Fruit fly (Drosophila melanogaster) whole organism, larva: ENCODE data around the gene CG3792.

ENCODE experiments used
- noc ChIP-seq: fragments of 200-800 bp; sonication (Bioruptor generic); optimal IDR thresholded peaks from 3 replicates; lab custom pipeline; 2019; ENCODE audit warnings: missing biosample characterization, mild to moderate bottlenecking, missing genetic modification characterization, moderate library complexity

CG3792 gene

DNA sequence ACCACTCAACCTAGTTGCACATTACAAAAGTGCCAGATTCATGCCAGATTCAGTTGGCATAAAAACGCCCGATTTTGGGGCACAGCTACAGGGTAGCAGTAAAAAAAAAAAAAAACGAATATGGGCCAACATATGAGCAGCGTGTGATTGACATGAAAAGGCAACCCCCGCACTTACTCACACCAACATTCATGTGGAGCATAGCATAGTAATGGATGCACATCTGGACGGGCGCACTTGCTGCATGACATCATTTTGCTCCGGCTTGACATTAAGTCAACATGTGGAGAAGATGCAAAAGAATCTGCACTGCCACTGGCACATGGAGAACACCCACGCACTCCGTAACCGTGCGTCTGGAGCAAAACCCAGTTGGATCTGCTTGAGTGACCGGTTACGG, 45.5 kb downstream of the CG3792 start:
- TF ChIP-seq noc (tag; lab: Kevin White, UChicago): no peak

DNA sequence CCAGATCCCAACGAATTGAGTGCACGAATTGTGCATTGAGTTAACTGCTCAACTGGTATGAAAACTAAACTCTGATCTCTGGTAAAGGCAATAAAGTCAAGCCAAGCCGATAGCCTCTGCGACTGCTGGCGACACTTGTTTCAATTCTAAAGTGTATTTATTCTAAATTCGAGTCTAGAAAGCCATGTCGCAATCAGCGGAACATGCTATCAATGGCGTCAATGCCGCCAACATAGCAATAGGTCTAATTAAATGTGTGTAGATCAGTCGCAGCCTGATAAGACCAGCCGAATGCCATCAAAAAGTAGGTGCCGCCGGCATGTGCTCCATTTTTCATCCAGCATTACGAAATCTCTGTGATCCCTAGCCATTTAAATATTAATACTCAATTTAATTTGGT, 48.4 kb downstream of the CG3792 start:
- TF ChIP-seq noc (tag; lab: Kevin White, UChicago): peak; percentile 74

DNA sequence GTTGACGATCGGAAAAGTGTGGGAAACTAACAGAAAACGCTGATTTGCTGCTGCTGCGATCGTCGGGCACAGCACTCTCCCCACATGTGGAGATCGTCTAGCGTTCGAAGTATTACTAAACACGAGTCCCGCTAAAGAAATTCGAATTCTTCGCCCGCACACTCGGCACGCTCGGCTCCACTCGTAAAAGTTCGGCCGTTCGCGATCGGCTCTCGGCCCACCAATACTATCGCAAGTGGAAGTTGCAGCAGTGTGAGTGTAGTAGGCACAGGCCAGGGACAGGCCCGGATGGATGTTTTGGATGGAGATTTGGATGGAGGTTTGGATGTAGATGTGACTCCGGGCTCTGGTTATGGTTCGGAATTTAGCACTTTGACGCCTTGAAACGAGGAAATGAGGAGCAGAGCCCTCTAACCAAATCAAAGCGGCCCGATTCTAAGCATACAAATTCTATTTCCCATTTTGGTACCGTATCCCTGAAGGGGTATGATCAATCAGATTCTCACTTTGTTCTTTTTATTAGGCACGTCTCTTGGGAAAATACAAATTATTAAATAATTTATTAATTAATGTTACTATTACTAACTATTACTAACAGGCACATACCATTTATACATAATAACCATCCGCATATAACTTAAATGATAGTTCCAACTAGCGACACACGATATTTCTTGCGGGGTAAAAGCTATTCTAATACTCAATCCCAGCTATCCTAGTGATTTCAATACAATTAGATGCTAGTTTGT, 50.4 kb downstream of the CG3792 start:
- TF ChIP-seq noc (tag; lab: Kevin White, UChicago): peak; percentile 52

DNA sequence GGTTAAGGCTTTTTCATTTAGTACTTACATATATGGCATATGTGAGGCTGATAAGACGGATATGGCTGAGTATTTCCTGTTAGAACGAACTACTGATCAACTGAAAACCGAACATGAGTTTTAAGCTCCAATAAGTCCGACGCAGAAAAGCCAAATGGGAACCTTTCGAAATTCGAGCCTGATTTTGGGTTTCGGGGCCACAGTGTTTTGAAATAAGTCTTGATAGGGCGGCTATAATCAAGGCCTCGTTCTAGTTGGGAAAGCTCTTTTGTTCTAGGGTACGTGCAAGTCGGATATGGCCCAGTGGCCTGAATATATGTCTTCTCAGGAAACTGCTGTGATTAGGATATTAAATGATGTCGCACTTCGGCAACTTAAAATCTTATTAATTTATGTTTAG, 51.0 kb downstream of the CG3792 start, which contains the start of gene vkg:
TSS of gene vkg (minus strand) at position 101 of the 400 bp plus-strand sequence.
- no peak for TF ChIP-seq noc (tag; lab: Kevin White, UChicago)
